Fruit fly (Drosophila melanogaster): ENCODE results near the gene neb.

dm6 chr2L:20134823-20135222, 59.3 kb downstream of the neb start, which contains the start of gene CG10651:
- TF ChIP-seq CG8478 (optimal IDR thresholded peaks at IDR 0.05), result no peak
- TF ChIP-seq CTCF (optimal IDR thresholded peaks at IDR 0.05), result no peak

All from S2 (cell line).